Fruit fly (Drosophila melanogaster) whole organism, prepupa: ENCODE data around the gene CG32112.

Experiments
- Blimp-1 ChIP-seq: fragments of 200-800 bp; sonication (Bioruptor generic); optimal IDR thresholded peaks from 3 replicates; lab custom pipeline; 2017; ENCODE audit warnings: missing biosample characterization, missing genetic modification characterization, mild to moderate bottlenecking, moderate library complexity, missing genetic modification reagents
- CG10631 ChIP-seq: fragments of 200-800 bp; sonication (Bioruptor generic); optimal IDR thresholded peaks from 2 replicates; lab custom pipeline; 2016; ENCODE audit warnings: missing biosample characterization, missing genetic modification characterization
- CG10669 ChIP-seq: fragments of 200-800 bp; sonication (Bioruptor generic); optimal IDR thresholded peaks from 3 replicates; lab custom pipeline; 2018; ENCODE audit warnings: missing biosample characterization, mild to moderate bottlenecking, missing genetic modification characterization, moderate library complexity
- CG11762 ChIP-seq: fragments of 200-800 bp; sonication (Bioruptor generic); optimal IDR thresholded peaks from 3 replicates; lab custom pipeline; 2016; ENCODE audit warnings: missing biosample characterization, missing genetic modification characterization; ENCODE audit not compliant: insufficient read depth
- CG11902 ChIP-seq: fragments of 200-800 bp; sonication (Bioruptor generic); optimal IDR thresholded peaks from 3 replicates; lab custom pipeline; 2016; ENCODE audit warnings: missing biosample characterization, missing genetic modification characterization
- CG15336 ChIP-seq: fragments of 200-800 bp; sonication (Bioruptor generic); IDR thresholded peaks from 2 replicates; pipeline ENCODE4 v1.3.6; 2022; ENCODE audit warnings: missing biosample characterization, missing genetic modification characterization
- CG1621 ChIP-seq: fragments of 200-800 bp; sonication (Bioruptor generic); optimal IDR thresholded peaks from 3 replicates; lab custom pipeline; 2018; ENCODE audit warnings: missing biosample characterization, mild to moderate bottlenecking, missing genetic modification characterization
- CG16779 ChIP-seq: fragments of 200-800 bp; sonication (Bioruptor generic); optimal IDR thresholded peaks from 3 replicates; lab custom pipeline; 2017; ENCODE audit warnings: missing biosample characterization, mild to moderate bottlenecking, missing genetic modification characterization
- CG3032 ChIP-seq: fragments of 200-800 bp; optimal IDR thresholded peaks from 2 replicates; lab custom pipeline; 2019; ENCODE audit warnings: missing biosample characterization, mild to moderate bottlenecking, missing genetic modification characterization, moderate library complexity
- CG32006 ChIP-seq: fragments of 200-800 bp; sonication (Bioruptor generic); optimal IDR thresholded peaks from 3 replicates; lab custom pipeline; 2017; ENCODE audit warnings: missing biosample characterization, mild to moderate bottlenecking, missing genetic modification characterization
- CG34406 ChIP-seq: fragments of 200-800 bp; sonication (Bioruptor generic); optimal IDR thresholded peaks from 3 replicates; lab custom pipeline; 2016; ENCODE audit warnings: missing biosample characterization, missing genetic modification characterization
- CG6276 ChIP-seq: fragments of 200-800 bp; sonication (Bioruptor generic); optimal IDR thresholded peaks from 2 replicates; lab custom pipeline; 2017; ENCODE audit warnings: missing biosample characterization, mild to moderate bottlenecking, missing genetic modification characterization
- CG6792 ChIP-seq: fragments of 200-800 bp; sonication (Bioruptor generic); optimal IDR thresholded peaks from 3 replicates; lab custom pipeline; 2016; ENCODE audit warnings: missing biosample characterization, missing genetic modification characterization
- CG6808 ChIP-seq: fragments of 200-800 bp; sonication (Bioruptor generic); optimal IDR thresholded peaks from 3 replicates; lab custom pipeline; 2017; ENCODE audit warnings: missing biosample characterization, missing genetic modification characterization, mild to moderate bottlenecking, moderate library complexity, missing genetic modification reagents
- CG6854 ChIP-seq: fragments of 200-800 bp; sonication (Bioruptor generic); optimal IDR thresholded peaks from 2 replicates; lab custom pipeline; 2017; ENCODE audit warnings: missing biosample characterization, mild to moderate bottlenecking, missing genetic modification characterization
- CG7368 ChIP-seq: fragments of 200-800 bp; sonication (Bioruptor generic); optimal IDR thresholded peaks from 3 replicates; lab custom pipeline; 2016; ENCODE audit warnings: missing biosample characterization, missing genetic modification characterization
- CG8119 ChIP-seq: fragments of 200-800 bp; sonication (Bioruptor generic); IDR thresholded peaks from 3 replicates; pipeline ENCODE4 v1.3.6; 2022; ENCODE audit warnings: missing biosample characterization, missing genetic modification characterization
- CG8319 ChIP-seq: fragments of 200-800 bp; sonication (Bioruptor generic); optimal IDR thresholded peaks from 3 replicates; lab custom pipeline; 2016; ENCODE audit warnings: missing biosample characterization, missing genetic modification characterization
- CG8632 ChIP-seq: fragments of 200-800 bp; sonication (Bioruptor generic); optimal IDR thresholded peaks from 3 replicates; lab custom pipeline; 2016; ENCODE audit warnings: missing biosample characterization, missing genetic modification characterization
- Eip75B ChIP-seq: fragments of 200-800 bp; sonication (Bioruptor generic); optimal IDR thresholded peaks from 3 replicates; lab custom pipeline; 2016; ENCODE audit warnings: missing biosample characterization, missing genetic modification characterization
- Eip78C ChIP-seq: fragments of 200-800 bp; sonication (Bioruptor generic); peaks from one replicate; lab custom pipeline; 2016; ENCODE audit warnings: missing biosample characterization, missing genetic modification characterization
- Ets96B ChIP-seq: fragments of 200-800 bp; optimal IDR thresholded peaks from 2 replicates; lab custom pipeline; 2019; ENCODE audit warnings: missing biosample characterization, mild to moderate bottlenecking, missing genetic modification characterization, moderate library complexity
- Hr38 ChIP-seq: sonication (Bioruptor generic); optimal IDR thresholded peaks from 2 replicates; lab custom pipeline; 2016; ENCODE audit warnings: missing biosample characterization, missing genetic modification characterization
- Hr39 ChIP-seq: fragments of 200-800 bp; sonication (Bioruptor generic); optimal IDR thresholded peaks from 2 replicates; lab custom pipeline; 2016; ENCODE audit warnings: missing biosample characterization, missing genetic modification characterization
- Lpt ChIP-seq: fragments of 200-800 bp; sonication (Bioruptor generic); optimal IDR thresholded peaks from 3 replicates; lab custom pipeline; 2016; ENCODE audit warnings: missing biosample characterization, missing genetic modification characterization
- Met ChIP-seq: fragments of 200-800 bp; sonication (Bioruptor generic); optimal IDR thresholded peaks from 3 replicates; lab custom pipeline; 2016; ENCODE audit warnings: missing biosample characterization, missing genetic modification characterization
- Sox102F ChIP-seq: fragments of 200-800 bp; sonication (Bioruptor generic); optimal IDR thresholded peaks from 2 replicates; lab custom pipeline; 2016; ENCODE audit warnings: missing biosample characterization, mild to moderate bottlenecking, missing genetic modification characterization
- Sox14 ChIP-seq: fragments of 200-800 bp; sonication (Bioruptor generic); optimal IDR thresholded peaks from 3 replicates; lab custom pipeline; 2016; ENCODE audit warnings: missing biosample characterization, missing genetic modification characterization
- Sox15 ChIP-seq: fragments of 200-800 bp; sonication (Bioruptor generic); optimal IDR thresholded peaks from 3 replicates; lab custom pipeline; 2016; ENCODE audit warnings: missing biosample characterization, missing genetic modification characterization
- cyc ChIP-seq: fragments of 200-800 bp; sonication (Bioruptor generic); optimal IDR thresholded peaks from 3 replicates; lab custom pipeline; 2016; ENCODE audit warnings: missing biosample characterization, missing genetic modification characterization
- dac ChIP-seq: fragments of 200-800 bp; sonication (Bioruptor generic); optimal IDR thresholded peaks from 2 replicates; lab custom pipeline; 2017; ENCODE audit warnings: missing biosample characterization, mild to moderate bottlenecking, missing genetic modification characterization
- esn ChIP-seq: fragments of 200-800 bp; sonication (Bioruptor generic); optimal IDR thresholded peaks from 2 replicates; lab custom pipeline; 2016; ENCODE audit warnings: missing biosample characterization, mild to moderate bottlenecking, missing genetic modification characterization, moderate library complexity
- fd59A ChIP-seq: fragments of 200-800 bp; sonication (Bioruptor generic); optimal IDR thresholded peaks from 2 replicates; lab custom pipeline; 2017; ENCODE audit warnings: missing biosample characterization, mild to moderate bottlenecking, missing genetic modification characterization, missing genetic modification reagents
- lz ChIP-seq: fragments of 200-800 bp; sonication (Bioruptor generic); optimal IDR thresholded peaks from 3 replicates; lab custom pipeline; 2016; ENCODE audit warnings: missing biosample characterization, missing genetic modification characterization
- pdm3 ChIP-seq: fragments of 200-800 bp; sonication (Bioruptor generic); optimal IDR thresholded peaks from 3 replicates; lab custom pipeline; 2016; ENCODE audit warnings: missing biosample characterization, missing genetic modification characterization
- spab ChIP-seq: fragments of 200-800 bp; sonication (Bioruptor generic); optimal IDR thresholded peaks from 2 replicates; lab custom pipeline; 2017; ENCODE audit warnings: missing biosample characterization, mild to moderate bottlenecking, missing genetic modification characterization, missing genetic modification reagents
- topi ChIP-seq: fragments of 200-800 bp; sonication (Bioruptor generic); optimal IDR thresholded peaks from 3 replicates; lab custom pipeline; 2016; ENCODE audit warnings: missing biosample characterization, missing genetic modification characterization
- vri ChIP-seq: fragments of 200-800 bp; sonication (Bioruptor generic); optimal IDR thresholded peaks from 3 replicates; lab custom pipeline; 2016; ENCODE audit warnings: missing biosample characterization, mild to moderate bottlenecking, missing genetic modification characterization

CG32112 gene

DNA sequence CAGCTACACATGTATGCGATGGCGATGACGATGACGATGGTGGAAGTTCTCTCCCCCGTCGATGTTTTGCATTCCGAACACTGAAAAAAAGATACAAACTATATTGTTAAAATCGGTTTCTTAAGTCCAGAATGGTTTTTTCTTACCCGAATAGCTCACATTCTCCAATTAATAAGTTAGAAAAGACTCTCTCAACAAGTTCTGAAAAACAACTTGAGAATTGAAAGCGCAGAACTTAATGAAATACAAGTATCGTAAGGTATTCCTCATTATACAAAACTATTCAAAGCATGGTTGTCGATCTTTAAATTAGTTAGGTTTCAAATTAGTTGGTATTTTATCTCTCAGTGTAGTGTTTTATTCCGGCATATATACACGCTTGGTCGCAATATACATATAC is 35.1 kb upstream of the CG32112 start (continued):
- TF ChIP-seq Sox102F (GFP tag; lab: Kevin White, UChicago) (peak; percentile 33), CG6808 (GFP tag; lab: Kevin White, UChicago) (peak; percentile 56), Met (peak; percentile 19), CG6792 (GFP tag; lab: Kevin White, UChicago) (peak; percentile 16), CG11902 (GFP tag; lab: Kevin White, UChicago) (peak; percentile 29), cyc (GFP tag; lab: Kevin White, UChicago) (peak; percentile 59), CG1621 (peak; percentile 8), CG10631 (GFP tag; lab: Kevin White, UChicago) (peak; percentile 40), Hr38 (GFP tag; lab: Kevin White, UChicago) (no peak), CG16779 (tag; lab: Kevin White, UChicago) (no peak), vri (GFP tag; lab: Kevin White, UChicago) (no peak), CG10669 (GFP tag; lab: Kevin White, UChicago) (peak; percentile 69), CG7368 (GFP tag; lab: Kevin White, UChicago) (peak; percentile 34), Sox15 (GFP tag; lab: Kevin White, UChicago) (no peak)

DNA sequence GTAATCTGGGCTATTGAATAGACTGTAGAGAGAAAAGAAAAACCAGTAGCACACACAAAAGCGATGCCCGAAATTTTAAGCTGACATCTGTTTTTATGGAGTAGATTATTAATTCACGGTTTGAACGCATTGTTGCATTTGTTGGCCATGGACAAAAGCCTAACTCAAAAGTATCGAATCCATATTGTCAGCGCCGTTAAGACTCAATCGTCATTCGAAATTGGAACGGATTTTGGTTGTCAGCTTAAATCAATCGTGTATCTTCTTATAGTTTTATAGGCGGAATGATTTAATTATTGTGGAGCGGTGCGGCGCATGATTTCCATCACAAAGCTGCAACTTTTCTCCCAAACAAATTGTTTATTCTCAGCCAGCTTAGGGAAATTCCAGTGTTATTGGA is 30.1 kb upstream of the CG32112 start:
- TF ChIP-seq CG6854 (no peak), esn (GFP tag; lab: Kevin White, UChicago) (no peak), Hr38 (GFP tag; lab: Kevin White, UChicago) (no peak), CG7368 (GFP tag; lab: Kevin White, UChicago) (no peak), spab (GFP tag; lab: Kevin White, UChicago) (no peak), CG8632 (no peak), CG34406 (GFP tag; lab: Kevin White, UChicago) (no peak), Sox14 (GFP tag; lab: Kevin White, UChicago) (no peak), Ets96B (tag; lab: Kevin White, UChicago) (no peak), CG11762 (GFP tag; lab: Kevin White, UChicago) (no peak), Eip75B (GFP tag; lab: Kevin White, UChicago) (no peak), CG8319 (GFP tag; lab: Kevin White, UChicago) (no peak), CG32006 (GFP tag; lab: Kevin White, UChicago) (no peak), CG11902 (GFP tag; lab: Kevin White, UChicago) (no peak), CG3032 (tag; lab: Kevin White, UChicago) (no peak), CG6808 (GFP tag; lab: Kevin White, UChicago) (no peak), Met (no peak), Sox102F (GFP tag; lab: Kevin White, UChicago) (no peak), vri (GFP tag; lab: Kevin White, UChicago) (no peak), fd59A (GFP tag; lab: Kevin White, UChicago) (no peak)

dm6 chr3L:12714588-12715196 is 26.8 kb upstream of the CG32112 start:
- TF ChIP-seq CG8119 (GFP tag; lab: Robert Waterston, UW): no peak
- TF ChIP-seq CG15336: no peak
- TF ChIP-seq CG11902 (GFP tag; lab: Kevin White, UChicago): no peak
- no peak for TF ChIP-seq Blimp-1 (GFP tag; lab: Kevin White, UChicago)
- no peak for TF ChIP-seq pdm3
- TF ChIP-seq Eip78C: no peak
- no peak for TF ChIP-seq CG6276 (GFP tag; lab: Kevin White, UChicago)
- TF ChIP-seq, all 60 proteins: peak for 0

DNA sequence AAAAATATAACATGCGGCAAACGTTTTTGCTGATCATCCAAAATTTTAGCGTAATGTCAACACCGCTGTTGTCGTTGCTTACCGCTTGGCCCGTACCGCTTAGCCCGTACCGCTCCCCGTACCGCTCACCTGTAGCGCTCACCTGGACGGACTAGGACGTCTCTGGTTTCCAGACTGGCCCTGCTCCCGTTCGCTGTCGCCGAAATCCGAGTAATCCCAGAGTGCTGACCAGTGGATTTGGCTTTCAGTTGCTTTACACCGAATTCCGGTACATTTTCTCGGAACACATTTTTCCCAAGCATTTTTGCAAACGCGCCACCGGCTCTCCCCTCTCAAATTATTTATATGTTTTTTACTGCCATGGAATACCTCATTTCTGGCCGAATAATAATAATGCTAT is 24.9 kb upstream of the CG32112 start:
- no peak for TF ChIP-seq CG32006 (GFP tag; lab: Kevin White, UChicago)
- no peak for TF ChIP-seq lz (GFP tag; lab: Kevin White, UChicago)
- no peak for TF ChIP-seq pdm3
- no peak for TF ChIP-seq CG10669 (GFP tag; lab: Kevin White, UChicago)
- TF ChIP-seq Eip78C: no peak
- TF ChIP-seq CG8632: no peak
- no peak for TF ChIP-seq cyc (GFP tag; lab: Kevin White, UChicago)
- TF ChIP-seq Lpt (GFP tag; lab: Kevin White, UChicago): no peak
- no peak for TF ChIP-seq Hr39 (GFP tag; lab: Kevin White, UChicago)
- TF ChIP-seq CG6792 (GFP tag; lab: Kevin White, UChicago): no peak
- no peak for TF ChIP-seq topi (GFP tag; lab: Kevin White, UChicago)
- no peak for TF ChIP-seq Sox15 (GFP tag; lab: Kevin White, UChicago)
- TF ChIP-seq dac: no peak
